Worm (Caenorhabditis elegans): ENCODE data around the gene stip-1.

DNA sequence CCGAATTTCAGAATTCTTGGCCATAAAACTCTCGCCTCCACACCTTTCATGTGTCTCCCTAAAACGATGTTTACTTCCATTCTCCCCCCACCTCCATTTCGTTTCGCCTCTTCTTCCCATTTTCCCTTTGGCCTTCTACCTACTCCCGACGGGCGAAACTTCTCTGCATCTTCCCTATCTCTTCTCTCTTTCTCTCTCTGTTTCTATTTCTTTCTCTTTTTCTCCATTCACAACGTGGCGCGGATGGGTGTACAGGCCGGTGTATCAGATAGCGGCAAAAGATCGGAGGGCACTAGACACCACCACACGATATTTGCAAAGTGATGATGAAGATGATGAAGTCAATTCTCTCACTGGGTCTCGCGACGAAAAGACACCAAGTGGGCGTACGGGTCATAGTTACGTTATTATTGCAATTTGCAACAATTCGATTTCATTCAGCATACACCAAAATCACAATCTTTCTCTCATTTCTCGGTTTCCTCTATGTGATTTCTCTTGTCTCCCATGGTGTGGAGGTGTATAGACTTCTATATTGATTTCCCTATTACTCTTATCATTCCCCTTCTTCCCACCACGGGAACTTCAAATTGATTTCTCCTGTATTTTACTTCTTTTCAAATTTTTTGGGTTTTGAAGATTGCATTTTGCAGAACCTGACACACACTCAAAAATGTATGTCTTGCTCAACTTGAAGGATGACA lies 35.0 kb upstream of the stip-1 start, which contains the start of gene ztf-27:
- TF ChIP-seq him-1 (tag; optimal IDR thresholded peaks at IDR 0.05) (no peak), dao-5 (tag; optimal IDR thresholded peaks at IDR 0.05) (no peak)
